Fruit fly (Drosophila melanogaster): Measurements from ENCODE around the gene CG31870.

- TF ChIP-seq cnc (optimal IDR thresholded peaks at IDR 0.05) (no peak), CG12768 (GFP tag; optimal IDR thresholded peaks at IDR 0.05) (peak; percentile 75), CG1620 (GFP tag; optimal IDR thresholded peaks at IDR 0.05) (no peak), Mnt (GFP tag; optimal IDR thresholded peaks at IDR 0.05) (peak; percentile 63), kay (GFP tag; ENCODE audit: borderline replicate concordance) (no peak), pad (GFP tag; optimal IDR thresholded peaks at IDR 0.05) (no peak), CG5204 (GFP tag; optimal IDR thresholded peaks at IDR 0.05) (no peak), CG7101 (tag; optimal IDR thresholded peaks at IDR 0.05) (peak; percentile 48), cic (GFP tag; optimal IDR thresholded peaks at IDR 0.05) (peak; percentile 50), ovo (GFP tag; optimal IDR thresholded peaks at IDR 0.05) (no peak), CG14711 (tag; optimal IDR thresholded peaks at IDR 0.05) (no peak), Hr96 (GFP tag; optimal IDR thresholded peaks at IDR 0.05) (peak; percentile 38)
Observed at dm6 chr2L:10756049-10756448, 34.0 kb upstream of the CG31870 start, which contains the start of gene CG17124.

Data from whole organism, adult.